Worm (Caenorhabditis elegans) whole organism, early embryonic: ENCODE results near the gene C46F2.1.

Source experiments
- B0310.2 ChIP-seq: sonication (generic microtip); optimal IDR thresholded peaks from 2 replicates; lab custom pipeline; 2016; ENCODE audit warnings: mild to moderate bottlenecking, missing genetic modification characterization, missing compliant biosample characterization
- F13C5.2 ChIP-seq: sonication (generic microtip); optimal IDR thresholded peaks from 2 replicates; lab custom pipeline; 2017; ENCODE audit warnings: mild to moderate bottlenecking, missing genetic modification characterization, inconsistent platforms, missing compliant biosample characterization
- aly-1 ChIP-seq: sonication (generic microtip); optimal IDR thresholded peaks from 2 replicates; lab custom pipeline; 2016; ENCODE audit warnings: missing genetic modification characterization, missing compliant biosample characterization
- ama-1 ChIP-seq: fragments of 150-350 bp; optimal IDR thresholded peaks from 2 replicates; lab custom pipeline; 2014
- flt-1 ChIP-seq: fragments of 200-800 bp; sonication (Bioruptor generic); IDR thresholded peaks from 2 replicates; pipeline ENCODE4 v1.3.6; 2022; ENCODE audit warnings: missing genetic modification characterization, missing compliant biosample characterization
- hmbx-1 ChIP-seq: sonication (generic microtip); optimal IDR thresholded peaks from 2 replicates; lab custom pipeline; 2016; ENCODE audit warnings: mild to moderate bottlenecking, missing genetic modification characterization, missing compliant biosample characterization
- pes-1 ChIP-seq: fragments of 200-800 bp; sonication (Bioruptor generic); IDR thresholded peaks from 2 replicates; pipeline ENCODE4 v1.3.6; 2022; ENCODE audit warnings: missing genetic modification reagents, missing genetic modification characterization, missing compliant biosample characterization
- scrt-1 ChIP-seq: fragments of 200-800 bp; sonication (Bioruptor generic); IDR thresholded peaks from 2 replicates; pipeline ENCODE4 v1.3.6; 2022; ENCODE audit warnings: missing genetic modification characterization, missing compliant biosample characterization
- tbx-11 ChIP-seq: fragments of 200-800 bp; sonication (Bioruptor generic); IDR thresholded peaks from 2 replicates; pipeline ENCODE4 v1.3.6; 2022; ENCODE audit warnings: missing genetic modification characterization, missing compliant biosample characterization

DNA sequence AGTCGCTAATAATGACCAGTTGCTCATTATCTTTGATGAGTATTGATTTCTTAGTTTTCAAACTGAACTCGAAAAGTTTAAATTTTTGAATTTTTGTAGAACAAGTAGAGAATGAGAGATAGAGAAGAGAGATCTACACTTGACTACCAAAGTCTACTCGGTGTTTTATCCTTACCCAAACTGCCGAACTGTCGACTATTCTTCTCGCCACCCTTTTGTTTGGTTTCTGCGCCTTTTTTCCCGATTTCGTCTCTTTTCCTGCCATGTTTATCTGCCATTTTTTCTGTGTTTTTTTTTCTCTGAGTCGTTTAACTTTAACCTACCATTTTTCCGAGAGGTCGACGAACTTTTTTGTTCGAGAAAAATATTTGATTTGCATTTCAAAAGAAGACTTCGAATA, 45.3 kb downstream of the C46F2.1 start, which contains the start of gene C02B8.12:
- TF ChIP-seq B0310.2 (tag; lab: Kevin White, UChicago) (no peak), ama-1 (lab: Kevin White, UChicago) (no peak), flt-1 (GFP tag; lab: Robert Waterston, UW) (no peak), F13C5.2 (tag; lab: Kevin White, UChicago) (no peak), scrt-1 (GFP tag; lab: Robert Waterston, UW) (no peak), pes-1 (GFP tag; lab: Robert Waterston, UW) (no peak), aly-1 (tag; lab: Kevin White, UChicago) (no peak), hmbx-1 (no peak), tbx-11 (GFP tag; lab: Robert Waterston, UW) (no peak)
